Fruit fly (Drosophila melanogaster) S2 (cell line): Measurements from ENCODE around the gene Las.

Experiments
- CG8478 ChIP-seq: fragments of >200 bp; optimal IDR thresholded peaks from 2 replicates; lab custom pipeline; 2018
- CTCF ChIP-seq, 2 experiments: fragments of >200 bp; optimal IDR thresholded peaks; 2 replicates each; lab custom pipeline; 2018

dm6 chr3L:20431619-20432018 is 542 bp downstream of the Las start:
- TF ChIP-seq CG8478 (lab: Kevin White, UChicago) (no peak), CTCF (optimal IDR thresholded peaks at IDR 0.05; lab: Kevin White, UChicago) (no peak)
